Fruit fly (Drosophila melanogaster) whole organism, embryonic: ENCODE results near the gene Rbf2.

Source experiments
- Atf-2 ChIP-seq: fragments of 200-800 bp; sonication (Bioruptor generic); optimal IDR thresholded peaks from 2 replicates; lab custom pipeline; 2016; ENCODE audit warnings: missing biosample characterization, missing genetic modification characterization
- B-H1 ChIP-seq: fragments of 200-800 bp; sonication (Bioruptor generic); IDR thresholded peaks from 3 replicates; pipeline ENCODE4 v1.3.6; 2022; ENCODE audit warnings: missing biosample characterization, missing genetic modification characterization
- Bteb2 ChIP-seq: fragments of 200-800 bp; sonication (Bioruptor generic); optimal IDR thresholded peaks from 2 replicates; lab custom pipeline; 2016; ENCODE audit warnings: missing biosample characterization, missing genetic modification characterization
- CG10267 ChIP-seq: fragments of 200-800 bp; sonication (Bioruptor generic); optimal IDR thresholded peaks from 2 replicates; lab custom pipeline; 2018; ENCODE audit warnings: missing biosample characterization, mild to moderate bottlenecking, missing genetic modification characterization, moderate library complexity
- CG10274 ChIP-seq: fragments of 200-800 bp; sonication (Bioruptor generic); optimal IDR thresholded peaks from 3 replicates; lab custom pipeline; 2017; ENCODE audit warnings: missing biosample characterization, mild to moderate bottlenecking, missing genetic modification characterization
- CG11695 ChIP-seq: fragments of 200-800 bp; sonication (Bioruptor generic); IDR thresholded peaks from 3 replicates; pipeline ENCODE4 v1.3.6; 2022; ENCODE audit warnings: missing biosample characterization, missing genetic modification characterization
- CG11696 ChIP-seq: fragments of 200-800 bp; sonication (Bioruptor generic); IDR thresholded peaks from 2 replicates; pipeline ENCODE4 v1.3.6; 2022; ENCODE audit warnings: missing biosample characterization, missing genetic modification characterization
- CG12104 ChIP-seq: fragments of 200-800 bp; sonication (Bioruptor generic); optimal IDR thresholded peaks from 3 replicates; lab custom pipeline; 2016; ENCODE audit warnings: missing biosample characterization, missing genetic modification characterization
- CG12659 ChIP-seq: fragments of 200-800 bp; sonication (Bioruptor generic); optimal IDR thresholded peaks from 3 replicates; lab custom pipeline; 2017; ENCODE audit warnings: mild to moderate bottlenecking, missing biosample characterization, missing genetic modification reagents, missing genetic modification characterization
- CG13287 ChIP-seq: fragments of 200-800 bp; sonication (Bioruptor generic); IDR thresholded peaks from 2 replicates; pipeline ENCODE4 v1.3.6; 2022; ENCODE audit warnings: missing biosample characterization, missing genetic modification characterization; ENCODE audit not compliant: partially characterized antibody
- CG14860 ChIP-seq: fragments of 200-800 bp; sonication (Bioruptor generic); IDR thresholded peaks from 3 replicates; pipeline ENCODE4 v1.3.6; 2022; ENCODE audit warnings: missing biosample characterization, missing genetic modification characterization; ENCODE audit not compliant: partially characterized antibody
- CG15011 ChIP-seq: fragments of 200-800 bp; sonication (Bioruptor generic); optimal IDR thresholded peaks from 3 replicates; lab custom pipeline; 2018; ENCODE audit warnings: missing biosample characterization, mild to moderate bottlenecking, missing genetic modification characterization
- CG2120 ChIP-seq: fragments of 200-800 bp; sonication (Bioruptor generic); optimal IDR thresholded peaks from 3 replicates; lab custom pipeline; 2016; ENCODE audit warnings: missing biosample characterization, missing genetic modification characterization
- CG3065 ChIP-seq: fragments of 200-800 bp; sonication (Bioruptor generic); optimal IDR thresholded peaks from 2 replicates; lab custom pipeline; 2016; ENCODE audit warnings: missing biosample characterization, missing genetic modification characterization
- CG31365 ChIP-seq: fragments of 200-800 bp; sonication (Bioruptor generic); optimal IDR thresholded peaks from 2 replicates; lab custom pipeline; 2018; ENCODE audit warnings: missing biosample characterization, mild to moderate bottlenecking, missing genetic modification characterization
- CG7357 ChIP-seq: fragments of 200-800 bp; sonication (Bioruptor generic); IDR thresholded peaks from 3 replicates; pipeline ENCODE4 v1.3.6; 2022; ENCODE audit warnings: missing biosample characterization, missing genetic modification characterization
- CG8089 ChIP-seq: fragments of 200-800 bp; sonication (Bioruptor generic); optimal IDR thresholded peaks from 3 replicates; lab custom pipeline; 2016; ENCODE audit warnings: missing biosample characterization, missing genetic modification characterization
- Camta ChIP-seq: fragments of 200-800 bp; sonication (Bioruptor generic); optimal IDR thresholded peaks from 2 replicates; lab custom pipeline; 2016; ENCODE audit warnings: missing biosample characterization, missing genetic modification characterization
- CrebB ChIP-seq: fragments of 200-800 bp; sonication (Bioruptor generic); optimal IDR thresholded peaks from 3 replicates; lab custom pipeline; 2018; ENCODE audit warnings: missing biosample characterization, mild to moderate bottlenecking, missing genetic modification characterization
- D ChIP-seq, 2 experiments: fragments of 200-800 bp in 1 of 2; fragments of >200 bp in 1 of 2; sonication (Bioruptor generic) in 1 of 2; optimal IDR thresholded peaks; 2 replicates in 1 of 2; 3 replicates in 1 of 2; lab custom pipeline; 2017; ENCODE audit warnings: mild to moderate bottlenecking in 1 of 2, missing biosample characterization in 1 of 2, missing genetic modification characterization in 1 of 2, missing genetic modification reagents in 1 of 2
- Doc3 ChIP-seq: fragments of 200-800 bp; sonication (Bioruptor generic); IDR thresholded peaks from 3 replicates; pipeline ENCODE4 v1.3.6; 2022; ENCODE audit warnings: missing biosample characterization, missing genetic modification characterization; ENCODE audit not compliant: partially characterized antibody
- Dp ChIP-seq: fragments of 200-800 bp; sonication (Bioruptor generic); optimal IDR thresholded peaks from 2 replicates; lab custom pipeline; 2018; ENCODE audit warnings: missing biosample characterization, mild to moderate bottlenecking, missing genetic modification characterization, moderate library complexity
- E2f1 ChIP-seq: fragments of 200-800 bp; sonication (Bioruptor generic); IDR thresholded peaks from 2 replicates; pipeline ENCODE4 v1.3.6; 2022; ENCODE audit warnings: missing biosample characterization, missing genetic modification characterization
- Eip74EF ChIP-seq, 2 experiments: fragments of 200-800 bp in 1 of 2; fragments of >200 bp in 1 of 2; sonication (Bioruptor generic) in 1 of 2; optimal IDR thresholded peaks; 2 replicates each; lab custom pipeline; 2017 to 2019; ENCODE audit warnings: missing biosample characterization in 2 of 2, missing genetic modification characterization in 2 of 2, mild to moderate bottlenecking in 1 of 2, moderate library complexity in 1 of 2
- H15 ChIP-seq: fragments of 200-800 bp; sonication (Bioruptor generic); IDR thresholded peaks from 3 replicates; pipeline ENCODE4 v1.3.6; 2022; ENCODE audit warnings: missing biosample characterization, missing genetic modification characterization
- Hsf ChIP-seq: fragments of 200-800 bp; sonication (Bioruptor generic); optimal IDR thresholded peaks from 3 replicates; lab custom pipeline; 2016; ENCODE audit warnings: missing biosample characterization, missing genetic modification characterization
- Mad ChIP-seq: fragments of 200-800 bp; sonication (Bioruptor generic); optimal IDR thresholded peaks from 2 replicates; lab custom pipeline; 2016; ENCODE audit warnings: missing biosample characterization, missing genetic modification characterization
- NC2β ChIP-seq: fragments of 200-800 bp; sonication (Bioruptor generic); optimal IDR thresholded peaks from 2 replicates; lab custom pipeline; 2016; ENCODE audit warnings: missing biosample characterization, missing genetic modification characterization
- Nf-YC ChIP-seq: fragments of 200-800 bp; optimal IDR thresholded peaks from 3 replicates; lab custom pipeline; 2019; ENCODE audit warnings: missing biosample characterization, mild to moderate bottlenecking, missing genetic modification characterization, moderate library complexity
- Ravus ChIP-seq: fragments of 200-800 bp; sonication (Bioruptor generic); IDR thresholded peaks from 2 replicates; pipeline ENCODE4 v1.3.6; 2022; ENCODE audit warnings: missing biosample characterization, missing genetic modification characterization
- Ssrp ChIP-seq: fragments of 200-800 bp; sonication (Bioruptor generic); optimal IDR thresholded peaks from 2 replicates; lab custom pipeline; 2018; ENCODE audit warnings: missing biosample characterization, mild to moderate bottlenecking, missing genetic modification characterization, moderate library complexity
- amos ChIP-seq: fragments of 200-800 bp; sonication (Bioruptor generic); IDR thresholded peaks from 2 replicates; pipeline ENCODE4 v1.3.6; 2022; ENCODE audit warnings: missing biosample characterization, missing genetic modification characterization; ENCODE audit not compliant: partially characterized antibody
- bowl ChIP-seq: fragments of 200-800 bp; sonication (Bioruptor generic); IDR thresholded peaks from 2 replicates; pipeline ENCODE4 v1.3.6; 2022; ENCODE audit warnings: missing biosample characterization, missing genetic modification characterization
- btn ChIP-seq: fragments of 200-800 bp; sonication (Bioruptor generic); optimal IDR thresholded peaks from 2 replicates; lab custom pipeline; 2016; ENCODE audit warnings: missing biosample characterization, missing genetic modification characterization
- dimm ChIP-seq: fragments of 200-800 bp; sonication (Bioruptor generic); IDR thresholded peaks from 2 replicates; pipeline ENCODE4 v1.3.6; 2022; ENCODE audit warnings: missing biosample characterization, missing genetic modification characterization
- ewg ChIP-seq: fragments of 200-800 bp; sonication (Bioruptor generic); optimal IDR thresholded peaks from 3 replicates; lab custom pipeline; 2017; ENCODE audit warnings: mild to moderate bottlenecking, missing biosample characterization, missing genetic modification reagents, missing genetic modification characterization
- gem ChIP-seq: fragments of 200-800 bp; sonication (Bioruptor generic); optimal IDR thresholded peaks from 2 replicates; lab custom pipeline; 2019; ENCODE audit warnings: missing biosample characterization, mild to moderate bottlenecking, missing genetic modification characterization, moderate library complexity
- grn ChIP-seq: fragments of 200-800 bp; sonication (Bioruptor generic); optimal IDR thresholded peaks from 3 replicates; lab custom pipeline; 2017; ENCODE audit warnings: missing biosample characterization, missing genetic modification characterization
- hth ChIP-seq: fragments of >200 bp; optimal IDR thresholded peaks from 2 replicates; lab custom pipeline; 2017; ENCODE audit warnings: inconsistent platforms
- ind ChIP-seq: fragments of 200-800 bp; sonication (Bioruptor generic); optimal IDR thresholded peaks from 3 replicates; lab custom pipeline; 2016; ENCODE audit warnings: missing biosample characterization, missing genetic modification characterization
- jigr1 ChIP-seq: fragments of 200-800 bp; sonication (Bioruptor generic); IDR thresholded peaks from 3 replicates; pipeline ENCODE4 v1.3.6; 2022; ENCODE audit warnings: missing biosample characterization, missing genetic modification characterization
- otp ChIP-seq: fragments of 200-800 bp; sonication (Bioruptor generic); IDR thresholded peaks from 3 replicates; pipeline ENCODE4, ENCODE4 v1.3.6; 2022; ENCODE audit warnings: missing biosample characterization, missing genetic modification characterization
- peb ChIP-seq: fragments of 200-800 bp; sonication (Bioruptor generic); IDR thresholded peaks from 2 replicates; pipeline ENCODE4 v1.3.6; 2022; ENCODE audit warnings: missing biosample characterization, missing genetic modification characterization
- phol ChIP-seq: fragments of 200-800 bp; sonication (Bioruptor generic); optimal IDR thresholded peaks from 3 replicates; lab custom pipeline; 2018; ENCODE audit warnings: missing biosample characterization, mild to moderate bottlenecking, missing genetic modification characterization, moderate library complexity
- ro ChIP-seq: fragments of 200-800 bp; sonication (Bioruptor generic); IDR thresholded peaks from 2 replicates; pipeline ENCODE4 v1.3.6; 2022; ENCODE audit warnings: missing biosample characterization, missing genetic modification characterization
- sr ChIP-seq: fragments of 200-800 bp; sonication (Bioruptor generic); IDR thresholded peaks from 3 replicates; pipeline ENCODE4 v1.3.6; 2022; ENCODE audit warnings: missing biosample characterization, missing genetic modification characterization
- usp ChIP-seq: fragments of >200 bp; optimal IDR thresholded peaks from 2 replicates; lab custom pipeline; 2017; ENCODE audit warnings: missing biosample characterization, missing genetic modification characterization
- wor ChIP-seq: fragments of 200-800 bp; sonication (Bioruptor generic); IDR thresholded peaks from 2 replicates; pipeline ENCODE4 v1.3.6; 2022; ENCODE audit warnings: missing biosample characterization, missing genetic modification characterization
- zf30C ChIP-seq: fragments of 200-800 bp; sonication (Bioruptor generic); optimal IDR thresholded peaks from 3 replicates; lab custom pipeline; 2018; ENCODE audit warnings: missing biosample characterization, mild to moderate bottlenecking, missing genetic modification characterization
- zfh2 ChIP-seq: fragments of 200-800 bp; sonication (Bioruptor generic); optimal IDR thresholded peaks from 2 replicates; lab custom pipeline; 2016; ENCODE audit warnings: missing biosample characterization, missing genetic modification characterization

Gene Rbf2

dm6 chr3R:15983541-15984229 is 18.4 kb downstream of the Rbf2 start:
- TF ChIP-seq CG15011 (GFP tag; lab: Kevin White, UChicago) (no peak), jigr1 (no peak), Eip74EF (GFP tag; optimal IDR thresholded peaks at IDR 0.05; lab: Kevin White, UChicago) (peak in 1 of 2 experiments; percentile 32), Ravus (GFP tag; lab: Robert Waterston, UW) (no peak), sr (GFP tag; lab: Robert Waterston, UW) (no peak), gem (tag; lab: Kevin White, UChicago) (peak; percentile 60), peb (no peak), CG7357 (GFP tag; lab: Robert Waterston, UW) (no peak), Bteb2 (GFP tag; lab: Kevin White, UChicago) (no peak), B-H1 (GFP tag; lab: Robert Waterston, UW) (no peak), Doc3 (GFP tag; lab: Robert Waterston, UW) (no peak), D (optimal IDR thresholded peaks at IDR 0.05; lab: Kevin White, UChicago) (no peak), D (GFP tag; optimal IDR thresholded peaks at IDR 0.05; lab: Kevin White, UChicago) (peak; percentile 36), usp (GFP tag; lab: Kevin White, UChicago) (no peak), Camta (no peak), Mad (GFP tag; lab: Kevin White, UChicago) (no peak), E2f1 (GFP tag; lab: Robert Waterston, UW) (no peak), dimm (GFP tag; lab: Robert Waterston, UW) (no peak), otp (peak; percentile 7; the same call in 1 of the 3 replicates), Atf-2 (GFP tag; lab: Kevin White, UChicago) (no peak), CG8089 (GFP tag; lab: Kevin White, UChicago) (no peak), Dp (GFP tag; lab: Kevin White, UChicago) (no peak), CG10274 (GFP tag; lab: Kevin White, UChicago) (no peak), Ssrp (tag; lab: Kevin White, UChicago) (no peak), Nf-YC (tag; lab: Kevin White, UChicago) (no peak), hth (no peak), CG2120 (GFP tag; lab: Kevin White, UChicago) (no peak), zfh2 (GFP tag; lab: Kevin White, UChicago) (no peak), btn (GFP tag; lab: Kevin White, UChicago) (no peak), grn (GFP tag; lab: Kevin White, UChicago) (peak; percentile 49), CG10267 (tag; lab: Kevin White, UChicago) (peak; percentile 35), CG12104 (GFP tag; lab: Kevin White, UChicago) (no peak), amos (GFP tag; lab: Robert Waterston, UW) (no peak), wor (GFP tag; lab: Robert Waterston, UW) (no peak), ro (GFP tag; lab: Robert Waterston, UW) (no peak), ewg (GFP tag; lab: Kevin White, UChicago) (no peak), CG31365 (tag; lab: Kevin White, UChicago) (no peak), CG3065 (no peak), CG11695 (GFP tag; lab: Robert Waterston, UW) (0 out of 3 replicates have a peak, but pooled peaks have one; percentile 24), CG12659 (no peak), ind (no peak), bowl (GFP tag; lab: Robert Waterston, UW) (no peak), phol (tag; lab: Kevin White, UChicago) (peak; percentile 9), NC2β (GFP tag; lab: Kevin White, UChicago) (no peak), CrebB (tag; lab: Kevin White, UChicago) (peak; percentile 22), H15 (GFP tag; lab: Robert Waterston, UW) (no peak), CG11696 (GFP tag; lab: Robert Waterston, UW) (no peak), Hsf (GFP tag; lab: Kevin White, UChicago) (no peak), CG14860 (GFP tag; lab: Robert Waterston, UW) (no peak), CG13287 (no peak), zf30C (peak; percentile 82)
